Worm (Caenorhabditis elegans) whole organism, L2 larva: ENCODE measurements around the gene zfp-2.

Experiments used
- F13H6.1 ChIP-seq: sonication (generic microtip); optimal IDR thresholded peaks from 2 replicates; lab custom pipeline; 2016; ENCODE audit warnings: missing genetic modification characterization, missing compliant biosample characterization
- R02D3.7 ChIP-seq: fragments of 150-350 bp; optimal IDR thresholded peaks from 2 replicates; lab custom pipeline; 2014; ENCODE audit warnings: missing biosample characterization, missing genetic modification characterization
- Y55F3AM.14 ChIP-seq: fragments of 200-800 bp; sonication (Bioruptor generic); optimal IDR thresholded peaks from 2 replicates; lab custom pipeline; 2018; ENCODE audit warnings: mild to moderate bottlenecking, missing genetic modification characterization, missing compliant biosample characterization
- ZK546.5 ChIP-seq: sonication (generic microtip); optimal IDR thresholded peaks from 2 replicates; lab custom pipeline; 2017; ENCODE audit warnings: missing biosample characterization, missing genetic modification characterization
- alr-1 ChIP-seq: fragments of 150-350 bp; optimal IDR thresholded peaks from 2 replicates; lab custom pipeline; 2014; ENCODE audit warnings: missing biosample characterization, missing genetic modification characterization
- ceh-16 ChIP-seq: fragments of 150-350 bp; optimal IDR thresholded peaks from 2 replicates; lab custom pipeline; 2014; ENCODE audit warnings: missing biosample characterization, missing genetic modification characterization
- ceh-82 ChIP-seq: fragments of 150-350 bp; optimal IDR thresholded peaks from 2 replicates; lab custom pipeline; 2014; ENCODE audit warnings: missing biosample characterization, missing genetic modification characterization
- crh-2 ChIP-seq: sonication (generic microtip); optimal IDR thresholded peaks from 2 replicates; lab custom pipeline; 2017; ENCODE audit warnings: missing biosample characterization, missing genetic modification characterization
- dmd-4 ChIP-seq: sonication (generic microtip); optimal IDR thresholded peaks from 2 replicates; lab custom pipeline; 2017; ENCODE audit warnings: missing biosample characterization, missing genetic modification characterization
- egl-27 ChIP-seq: sonication (generic microtip); optimal IDR thresholded peaks from 3 replicates; lab custom pipeline; 2017; ENCODE audit warnings: missing biosample characterization, missing genetic modification reagents, missing genetic modification characterization
- elt-1 ChIP-seq: fragments of 150-350 bp; optimal IDR thresholded peaks from 2 replicates; lab custom pipeline; 2014; ENCODE audit warnings: missing biosample characterization, missing genetic modification characterization
- elt-3 ChIP-seq: sonication (generic microtip); optimal IDR thresholded peaks from 2 replicates; lab custom pipeline; 2017; ENCODE audit warnings: missing biosample characterization, missing genetic modification characterization
- fos-1 ChIP-seq: fragments of 150-350 bp; optimal IDR thresholded peaks from 2 replicates; lab custom pipeline; 2014; ENCODE audit warnings: missing biosample characterization, missing genetic modification characterization
- gmeb-1 ChIP-seq: fragments of 150-350 bp; optimal IDR thresholded peaks from 2 replicates; lab custom pipeline; 2014; ENCODE audit warnings: missing biosample characterization, missing genetic modification characterization
- lin-11 ChIP-seq: fragments of 150-350 bp; sonication (generic microtip); optimal IDR thresholded peaks from 2 replicates; lab custom pipeline; 2014; ENCODE audit warnings: missing biosample characterization, missing genetic modification characterization, inconsistent platforms, mixed read lengths
- lin-13 ChIP-seq: fragments of 150-350 bp; optimal IDR thresholded peaks from 2 replicates; lab custom pipeline; 2014; ENCODE audit warnings: missing biosample characterization, missing genetic modification reagents, missing genetic modification characterization
- lin-39 ChIP-seq: fragments of 150-350 bp; optimal IDR thresholded peaks from 2 replicates; lab custom pipeline; 2014; ENCODE audit warnings: missing biosample characterization, missing genetic modification reagents, missing genetic modification characterization
- mab-5 ChIP-seq: fragments of 150-350 bp; optimal IDR thresholded peaks from 2 replicates; lab custom pipeline; 2014; ENCODE audit warnings: missing biosample characterization, missing genetic modification characterization
- mbf-1 ChIP-seq: sonication (generic microtip); optimal IDR thresholded peaks from 2 replicates; lab custom pipeline; 2017; ENCODE audit warnings: missing biosample characterization, missing genetic modification characterization
- nhr-11 ChIP-seq: fragments of 150-350 bp; optimal IDR thresholded peaks from 2 replicates; lab custom pipeline; 2014; ENCODE audit warnings: missing biosample characterization, missing genetic modification characterization
- nhr-129 ChIP-seq: fragments of 150-350 bp; optimal IDR thresholded peaks from 2 replicates; lab custom pipeline; 2014; ENCODE audit warnings: missing biosample characterization, missing genetic modification characterization
- nhr-21 ChIP-seq: fragments of 150-350 bp; optimal IDR thresholded peaks from 2 replicates; lab custom pipeline; 2014; ENCODE audit warnings: missing biosample characterization, missing genetic modification characterization
- nhr-23 ChIP-seq: fragments of 150-350 bp; optimal IDR thresholded peaks from 2 replicates; lab custom pipeline; 2014; ENCODE audit warnings: missing biosample characterization, missing genetic modification reagents, missing genetic modification characterization
- nhr-25 ChIP-seq: fragments of 150-350 bp; sonication (generic microtip); optimal IDR thresholded peaks from 3 replicates; lab custom pipeline; 2014; ENCODE audit warnings: missing biosample characterization, missing genetic modification characterization
- nhr-6 ChIP-seq: fragments of 150-350 bp; optimal IDR thresholded peaks from 2 replicates; lab custom pipeline; 2014; ENCODE audit warnings: missing biosample characterization, missing genetic modification characterization
- peb-1 ChIP-seq: fragments of 150-350 bp; optimal IDR thresholded peaks from 2 replicates; lab custom pipeline; 2014; ENCODE audit warnings: missing biosample characterization, missing genetic modification characterization
- sem-4 ChIP-seq: fragments of 150-350 bp; optimal IDR thresholded peaks from 2 replicates; lab custom pipeline; 2014; ENCODE audit warnings: missing biosample characterization, missing genetic modification reagents, missing genetic modification characterization
- skn-1 ChIP-seq: sonication (generic microtip); optimal IDR thresholded peaks from 2 replicates; lab custom pipeline; 2017; ENCODE audit warnings: missing biosample characterization, missing genetic modification characterization
- sma-3 ChIP-seq: sonication (generic microtip); optimal IDR thresholded peaks from 2 replicates; lab custom pipeline; 2016; ENCODE audit warnings: missing genetic modification reagents, missing genetic modification characterization, missing compliant biosample characterization
- sma-9 ChIP-seq, 2 experiments: fragments of 150-350 bp in 1 of 2; sonication (generic microtip) in 1 of 2; optimal IDR thresholded peaks; 2 replicates each; lab custom pipeline; 2014 to 2016; ENCODE audit warnings: missing genetic modification characterization in 2 of 2, mild to moderate bottlenecking in 1 of 2, missing biosample characterization in 1 of 2, missing compliant biosample characterization in 1 of 2, missing genetic modification reagents in 1 of 2, moderate library complexity in 1 of 2
- snpc-4 ChIP-seq: fragments of 150-350 bp; optimal IDR thresholded peaks from 2 replicates; lab custom pipeline; 2014; ENCODE audit warnings: missing biosample characterization, missing genetic modification characterization
- unc-39 ChIP-seq: fragments of 150-350 bp; optimal IDR thresholded peaks from 2 replicates; lab custom pipeline; 2014; ENCODE audit warnings: missing biosample characterization, missing genetic modification characterization
- unc-55 ChIP-seq: fragments of 150-350 bp; sonication (generic microtip); optimal IDR thresholded peaks from 3 replicates; lab custom pipeline; 2014; ENCODE audit warnings: missing biosample characterization, missing genetic modification reagents, missing genetic modification characterization
- unc-62 ChIP-seq: fragments of 150-350 bp; optimal IDR thresholded peaks from 2 replicates; lab custom pipeline; 2014; ENCODE audit warnings: missing biosample characterization, missing genetic modification reagents, missing genetic modification characterization
- zag-1 ChIP-seq: fragments of 150-350 bp; optimal IDR thresholded peaks from 2 replicates; lab custom pipeline; 2014; ENCODE audit warnings: missing biosample characterization, missing genetic modification characterization
- ztf-1 ChIP-seq: fragments of 200-800 bp; sonication (Bioruptor generic); conservative IDR thresholded peaks from 2 replicates; pipeline ENCODE4 v1.3.6; 2022; ENCODE audit warnings: missing genetic modification characterization, missing compliant biosample characterization
- ztf-11 ChIP-seq: sonication (generic microtip); optimal IDR thresholded peaks from 2 replicates; lab custom pipeline; 2017; ENCODE audit warnings: missing biosample characterization, missing genetic modification characterization
- ztf-4 ChIP-seq: fragments of 150-350 bp; optimal IDR thresholded peaks from 2 replicates; lab custom pipeline; 2014; ENCODE audit warnings: missing biosample characterization, missing genetic modification characterization

Gene zfp-2

DNA sequence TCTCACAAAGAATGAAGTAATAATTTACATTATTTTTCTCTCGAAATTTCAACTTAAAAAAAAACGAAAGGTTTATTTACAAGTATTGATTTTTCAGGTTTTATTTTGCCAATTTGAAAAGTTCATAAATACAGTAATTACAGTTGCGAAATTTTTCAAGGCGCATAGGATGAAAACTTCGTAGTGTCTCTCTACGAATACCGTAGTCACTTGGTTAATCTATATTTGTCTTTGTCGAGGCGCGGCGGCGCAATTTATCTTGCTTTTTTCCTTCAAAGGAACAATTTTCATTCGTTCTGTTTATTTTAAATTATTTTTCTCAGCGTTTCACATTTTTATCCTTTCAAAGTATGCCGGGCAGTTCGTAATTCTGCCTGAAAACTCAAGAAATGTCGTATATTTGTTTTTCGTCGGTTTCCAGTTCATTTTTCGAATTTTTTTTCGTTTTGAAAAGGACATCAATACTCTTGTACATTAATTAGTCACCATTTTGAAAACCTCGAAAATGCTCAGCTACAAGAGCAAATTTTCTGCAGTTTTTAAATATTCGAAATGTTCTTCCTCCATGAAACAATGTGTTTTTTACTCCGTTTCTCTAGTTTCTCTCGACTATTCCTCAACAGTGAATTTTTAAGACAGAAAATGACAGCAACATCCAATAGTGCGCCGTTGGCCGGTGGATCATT is 33.8 kb upstream of the zfp-2 start, which contains the start of gene mex-6:
TSS of gene mex-6 (plus strand) at position 636 of the 686 bp plus-strand sequence.
- no peak for TF ChIP-seq ztf-11
- no peak for TF ChIP-seq gmeb-1
- TF ChIP-seq ztf-4 (tag; lab: Kevin White, UChicago) = no peak
- TF ChIP-seq peb-1 = no peak
- TF ChIP-seq ztf-1 (GFP tag; lab: Robert Waterston, UW) = no peak
- TF ChIP-seq nhr-25 (tag; lab: Kevin White, UChicago) = no peak
- TF ChIP-seq R02D3.7 (tag; lab: Kevin White, UChicago) = no peak
- TF ChIP-seq dmd-4 (tag; lab: Kevin White, UChicago) = no peak
- no peak for TF ChIP-seq nhr-11 (tag; lab: Kevin White, UChicago)
- no peak for TF ChIP-seq ceh-82
- TF ChIP-seq Y55F3AM.14 (GFP tag; lab: Kevin White, UChicago) = no peak
- no peak for TF ChIP-seq lin-39
- no peak for TF ChIP-seq fos-1 (tag; lab: Kevin White, UChicago)
- TF ChIP-seq skn-1 (tag; lab: Kevin White, UChicago) = no peak
- TF ChIP-seq nhr-23 (tag; lab: Kevin White, UChicago) = no peak
- no peak for TF ChIP-seq lin-13
- TF ChIP-seq sem-4 (tag; lab: Kevin White, UChicago) = no peak

DNA sequence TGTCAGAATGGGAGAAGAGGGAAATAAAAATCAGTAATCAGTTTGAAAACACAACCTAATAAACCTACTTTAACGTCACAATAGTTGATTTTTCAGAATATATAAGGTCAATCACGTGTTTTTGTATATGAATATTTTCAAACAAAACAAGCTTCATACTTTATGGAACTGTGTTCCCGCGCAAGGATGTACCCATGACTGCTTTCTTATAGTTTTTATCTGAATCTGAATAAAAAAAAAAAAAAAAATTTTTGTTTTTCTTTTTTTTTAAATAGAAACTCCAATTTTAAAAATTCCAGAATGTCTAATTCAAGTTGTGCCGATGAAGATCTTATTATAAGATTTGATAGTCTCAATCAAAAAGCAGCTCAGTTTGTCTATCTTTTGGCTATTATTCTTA is 29.0 kb upstream of the zfp-2 start, which contains the start of gene sra-2:
TSS of gene sra-2 (plus strand) at position 301 of the 400 bp plus-strand sequence.
- TF ChIP-seq snpc-4 (tag; lab: Kevin White, UChicago) (no peak), mab-5 (no peak), R02D3.7 (tag; lab: Kevin White, UChicago) (no peak)

DNA sequence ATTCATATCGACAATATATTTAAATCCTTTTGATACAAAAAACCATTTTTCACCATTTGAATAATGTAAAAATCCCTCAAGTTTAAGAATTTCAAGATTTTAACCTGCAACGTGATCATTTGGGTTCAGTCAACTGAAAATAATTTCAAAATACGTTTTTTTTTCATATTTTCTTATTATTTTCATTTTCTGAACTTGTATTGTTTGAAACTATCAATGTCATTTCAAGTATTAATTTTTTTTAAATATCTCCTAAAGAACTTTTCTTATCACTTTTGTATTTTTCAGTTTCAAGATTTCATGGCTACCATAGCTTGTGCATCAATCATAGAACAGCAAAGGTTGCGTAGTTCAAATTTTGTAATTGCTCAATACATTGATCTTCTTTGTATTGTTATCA is 25.4 kb upstream of the zfp-2 start, which contains the start of gene sra-9:
TSS of gene sra-9 (plus strand) at position 301 of the 400 bp plus-strand sequence.
- no peak for TF ChIP-seq nhr-21 (tag; lab: Kevin White, UChicago)
- no peak for TF ChIP-seq lin-11 (tag; lab: Kevin White, UChicago)
- TF ChIP-seq skn-1 (tag; lab: Kevin White, UChicago) = no peak
- TF ChIP-seq fos-1 (tag; lab: Kevin White, UChicago) = no peak
- no peak for TF ChIP-seq unc-55 (GFP tag; lab: Kevin White, UChicago)
- TF ChIP-seq dmd-4 (tag; lab: Kevin White, UChicago) = no peak
- TF ChIP-seq nhr-129 (tag; lab: Kevin White, UChicago) = no peak
- no peak for TF ChIP-seq ceh-82
- TF ChIP-seq, all 48 proteins: peak for 0

DNA sequence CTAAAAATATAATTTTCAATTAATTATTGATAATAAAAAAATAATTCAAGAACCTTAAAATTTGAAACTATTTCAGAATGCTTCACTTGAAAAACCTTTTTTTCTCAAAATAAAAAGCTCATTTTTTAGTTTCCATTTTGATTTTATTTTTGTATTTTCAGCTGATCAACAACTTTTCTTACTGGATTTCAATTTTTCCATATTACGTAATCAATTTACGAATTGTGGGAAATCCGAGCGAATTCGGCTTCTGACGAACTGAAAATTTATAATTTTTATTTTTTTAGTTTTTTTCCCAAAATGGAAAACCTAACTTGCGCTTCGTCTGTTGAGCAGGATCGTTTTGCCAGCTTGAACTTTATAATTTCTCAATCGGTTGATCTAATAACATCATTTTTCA is 20.0 kb upstream of the zfp-2 start, which contains the start of gene sra-8:
TSS of gene sra-8 (plus strand) at position 301 of the 400 bp plus-strand sequence.
- TF ChIP-seq peb-1 = no peak
- no peak for TF ChIP-seq unc-39 (tag; lab: Kevin White, UChicago)
- TF ChIP-seq mbf-1 (tag; lab: Kevin White, UChicago) = no peak
- no peak for TF ChIP-seq ceh-16 (tag; lab: Kevin White, UChicago)
- TF ChIP-seq dmd-4 (tag; lab: Kevin White, UChicago) = no peak
- no peak for TF ChIP-seq elt-1 (tag; lab: Kevin White, UChicago)
- TF ChIP-seq elt-3 (tag; lab: Kevin White, UChicago) = no peak
- TF ChIP-seq ceh-82 = no peak
- no peak for TF ChIP-seq egl-27

DNA sequence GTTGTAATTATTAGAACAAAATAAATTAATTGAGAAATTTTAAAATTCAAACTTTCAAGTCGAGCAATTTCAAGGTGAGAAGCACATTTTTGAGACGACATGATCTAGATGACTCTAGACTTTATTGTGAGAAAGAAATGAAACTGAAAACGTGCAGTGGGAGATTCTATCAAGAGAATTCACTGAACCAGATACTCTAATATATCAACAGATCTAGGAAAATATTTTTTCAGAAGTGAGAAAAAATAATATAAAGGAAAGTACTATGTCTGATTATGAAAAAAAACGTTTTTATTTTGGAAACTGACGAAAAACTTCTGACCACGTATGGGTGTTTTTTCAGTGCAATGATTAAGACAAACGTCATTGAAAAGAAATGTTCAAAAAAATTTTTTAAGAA is 16.7 kb upstream of the zfp-2 start, which contains the start of gene sra-3:
TSS of gene sra-3 (minus strand) at position 101 of the 400 bp plus-strand sequence.
- TF ChIP-seq elt-3 (tag; lab: Kevin White, UChicago) = no peak
- no peak for TF ChIP-seq nhr-6 (tag; lab: Kevin White, UChicago)

DNA sequence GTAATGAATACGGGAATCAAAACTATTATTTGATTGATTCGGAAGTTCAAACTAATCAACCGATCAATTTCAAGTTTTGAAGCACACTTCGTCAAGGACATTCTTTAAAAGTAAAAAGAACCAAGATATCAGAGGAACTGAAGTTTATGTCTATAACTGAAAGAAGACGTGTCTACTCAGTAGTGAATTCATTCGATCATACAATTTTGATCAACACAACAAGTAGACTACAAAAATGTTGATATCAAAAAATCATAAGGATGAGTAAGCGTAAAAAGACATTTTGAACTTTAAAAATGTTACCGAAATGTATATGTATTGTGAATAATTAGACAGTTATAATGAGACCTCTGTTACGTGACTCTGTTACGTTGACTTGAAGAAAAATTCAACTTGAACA is 14.7 kb upstream of the zfp-2 start, which contains the start of gene sra-4:
TSS of gene sra-4 (minus strand) at position 101 of the 400 bp plus-strand sequence.
- no peak for TF ChIP-seq F13H6.1 (tag; lab: Kevin White, UChicago)
- TF ChIP-seq peb-1 = no peak
- TF ChIP-seq sma-3 = no peak
- no peak for TF ChIP-seq nhr-6 (tag; lab: Kevin White, UChicago)
- no peak for TF ChIP-seq sma-9 (GFP tag; optimal IDR thresholded peaks at IDR 0.05; lab: Kevin White, UChicago)
- TF ChIP-seq sma-9 (tag; optimal IDR thresholded peaks at IDR 0.05; lab: Kevin White, UChicago) = no peak
- TF ChIP-seq zag-1 (tag; lab: Kevin White, UChicago) = no peak
- no peak for TF ChIP-seq crh-2
- TF ChIP-seq unc-62 (GFP tag; lab: Kevin White, UChicago) = no peak
- TF ChIP-seq lin-13 = no peak
- no peak for TF ChIP-seq alr-1 (tag; lab: Kevin White, UChicago)
- no peak for TF ChIP-seq ZK546.5 (tag; lab: Kevin White, UChicago)
- TF ChIP-seq, all 48 proteins: peak for 0
